Worm (Caenorhabditis elegans) whole organism, L4/young adult: Measurements from ENCODE around the gene ogt-1.

ENCODE experiments used
- dao-5 ChIP-seq: sonication (generic microtip); optimal IDR thresholded peaks from 2 replicates; lab custom pipeline; 2016; ENCODE audit warnings: missing genotype, missing genetic modification characterization, moderate library complexity, missing compliant biosample characterization
- him-1 ChIP-seq: sonication (generic microtip); optimal IDR thresholded peaks from 2 replicates; lab custom pipeline; 2016; ENCODE audit warnings: missing genotype, missing genetic modification reagents, missing genetic modification characterization, missing compliant biosample characterization

- TF ChIP-seq him-1 (tag; lab: Kevin White, UChicago) (no peak), dao-5 (no peak)
Observed at ce11 chrIII:7112285-7112684, 41.3 kb downstream of the ogt-1 start.
